Fruit fly (Drosophila melanogaster) whole organism, embryonic: ENCODE results near the gene CG32639.

Source experiments
- Ada2b ChIP-seq: fragments of 200-800 bp; sonication (Bioruptor generic); IDR thresholded peaks from 2 replicates; pipeline ENCODE4 v1.3.6; 2022; ENCODE audit warnings: missing biosample characterization, missing genetic modification characterization
- Bgb ChIP-seq: fragments of 200-800 bp; sonication (Bioruptor generic); IDR thresholded peaks from 2 replicates; pipeline ENCODE4 v1.3.6; 2022; ENCODE audit warnings: missing biosample characterization, missing genetic modification characterization; ENCODE audit not compliant: partially characterized antibody
- CG11247 ChIP-seq: fragments of 200-800 bp; sonication (Bioruptor generic); IDR thresholded peaks from 2 replicates; pipeline ENCODE4 v1.3.6; 2022; ENCODE audit warnings: missing biosample characterization, missing genetic modification characterization
- CG12155 ChIP-seq: fragments of 200-800 bp; sonication (Bioruptor generic); optimal IDR thresholded peaks from 3 replicates; lab custom pipeline; 2016; ENCODE audit warnings: missing biosample characterization, missing genetic modification characterization
- CG12236 ChIP-seq: fragments of 200-800 bp; sonication (Bioruptor generic); optimal IDR thresholded peaks from 2 replicates; lab custom pipeline; 2016; ENCODE audit warnings: missing biosample characterization, missing genetic modification characterization
- CG12391 ChIP-seq: fragments of 200-800 bp; sonication (Bioruptor generic); optimal IDR thresholded peaks from 3 replicates; lab custom pipeline; 2018; ENCODE audit warnings: missing biosample characterization, mild to moderate bottlenecking, missing genetic modification characterization, moderate library complexity
- CG12942 ChIP-seq: fragments of 200-800 bp; sonication (Bioruptor generic); optimal IDR thresholded peaks from 3 replicates; lab custom pipeline; 2016; ENCODE audit warnings: missing biosample characterization, missing genetic modification characterization
- CG13894 ChIP-seq: fragments of 200-800 bp; sonication (Bioruptor generic); optimal IDR thresholded peaks from 3 replicates; lab custom pipeline; 2018; ENCODE audit warnings: missing biosample characterization, mild to moderate bottlenecking, missing genetic modification characterization, moderate library complexity
- CG14050 ChIP-seq: fragments of 200-800 bp; sonication (Bioruptor generic); IDR thresholded peaks from 3 replicates; pipeline ENCODE4 v1.3.6; 2022; ENCODE audit warnings: missing biosample characterization, missing genetic modification characterization
- CG14710 ChIP-seq: fragments of 200-800 bp; sonication (Bioruptor generic); optimal IDR thresholded peaks from 3 replicates; lab custom pipeline; 2019; ENCODE audit warnings: missing biosample characterization, mild to moderate bottlenecking, missing genetic modification characterization, moderate library complexity
- CG18262 ChIP-seq: fragments of 200-800 bp; optimal IDR thresholded peaks from 3 replicates; lab custom pipeline; 2019; ENCODE audit warnings: missing biosample characterization, mild to moderate bottlenecking, missing genetic modification characterization, moderate library complexity
- CG18619 ChIP-seq: fragments of 200-800 bp; sonication (Bioruptor generic); optimal IDR thresholded peaks from 3 replicates; lab custom pipeline; 2017; ENCODE audit warnings: missing biosample characterization, mild to moderate bottlenecking, missing genetic modification characterization
- CG2199 ChIP-seq: fragments of 200-800 bp; sonication (Bioruptor generic); IDR thresholded peaks from 3 replicates; pipeline ENCODE4 v1.3.6; 2022; ENCODE audit warnings: missing biosample characterization, missing genetic modification characterization
- CG2202 ChIP-seq: fragments of 200-800 bp; sonication (Bioruptor generic); optimal IDR thresholded peaks from 2 replicates; lab custom pipeline; 2018; ENCODE audit warnings: missing biosample characterization, mild to moderate bottlenecking, missing genetic modification characterization
- CG2889 ChIP-seq: fragments of 200-800 bp; sonication (Bioruptor generic); IDR thresholded peaks from 3 replicates; pipeline ENCODE4 v1.3.6; 2022; ENCODE audit warnings: missing biosample characterization, missing genetic modification characterization
- CG30431 ChIP-seq: fragments of 200-800 bp; sonication (Bioruptor generic); optimal IDR thresholded peaks from 2 replicates; lab custom pipeline; 2017; ENCODE audit warnings: missing biosample characterization, missing genetic modification characterization
- CG31388 ChIP-seq: fragments of 200-800 bp; sonication (Bioruptor generic); optimal IDR thresholded peaks from 2 replicates; lab custom pipeline; 2016; ENCODE audit warnings: missing biosample characterization, missing genetic modification characterization
- CG3163 ChIP-seq: fragments of 200-800 bp; sonication (Bioruptor generic); optimal IDR thresholded peaks from 3 replicates; lab custom pipeline; 2016; ENCODE audit warnings: missing biosample characterization, missing genetic modification characterization
- CG3407 ChIP-seq: fragments of 200-800 bp; sonication (Bioruptor generic); optimal IDR thresholded peaks from 2 replicates; lab custom pipeline; 2018; ENCODE audit warnings: missing biosample characterization, mild to moderate bottlenecking, missing genetic modification characterization
- CG5245 ChIP-seq: fragments of 200-800 bp; sonication (Bioruptor generic); optimal IDR thresholded peaks from 3 replicates; lab custom pipeline; 2016; ENCODE audit warnings: missing biosample characterization, missing genetic modification characterization
- CG6175 ChIP-seq: fragments of 200-800 bp; sonication (Bioruptor generic); IDR thresholded peaks from 3 replicates; pipeline ENCODE4 v1.3.6; 2022; ENCODE audit warnings: missing biosample characterization, missing genetic modification characterization
- CG9797 ChIP-seq: fragments of 200-800 bp; sonication (Bioruptor generic); optimal IDR thresholded peaks from 3 replicates; lab custom pipeline; 2018; ENCODE audit warnings: missing biosample characterization, mild to moderate bottlenecking, missing genetic modification characterization
- CTCF ChIP-seq: fragments of 200-800 bp; sonication (Bioruptor generic); optimal IDR thresholded peaks from 2 replicates; lab custom pipeline; 2017; ENCODE audit warnings: missing biosample characterization, mild to moderate bottlenecking, missing genetic modification characterization, moderate library complexity
- CrebB ChIP-seq: fragments of 200-800 bp; sonication (Bioruptor generic); optimal IDR thresholded peaks from 3 replicates; lab custom pipeline; 2018; ENCODE audit warnings: missing biosample characterization, mild to moderate bottlenecking, missing genetic modification characterization
- Dek ChIP-seq: fragments of 200-800 bp; sonication (Bioruptor generic); optimal IDR thresholded peaks from 3 replicates; lab custom pipeline; 2019; ENCODE audit warnings: missing biosample characterization, mild to moderate bottlenecking, missing genetic modification characterization, moderate library complexity
- Myb ChIP-seq: fragments of 200-800 bp; sonication (Bioruptor generic); optimal IDR thresholded peaks from 2 replicates; lab custom pipeline; 2016; ENCODE audit warnings: missing biosample characterization, missing genetic modification characterization
- NK7.1 ChIP-seq: fragments of 200-800 bp; sonication (Bioruptor generic); optimal IDR thresholded peaks from 3 replicates; lab custom pipeline; 2016; ENCODE audit warnings: missing biosample characterization, missing genetic modification characterization
- NfI ChIP-seq: fragments of 200-800 bp; sonication (Bioruptor generic); optimal IDR thresholded peaks from 3 replicates; lab custom pipeline; 2018; ENCODE audit warnings: missing biosample characterization, mild to moderate bottlenecking, missing genetic modification characterization, moderate library complexity
- Ptx1 ChIP-seq: fragments of 200-800 bp; sonication (Bioruptor generic); IDR thresholded peaks from 2 replicates; pipeline ENCODE4 v1.3.6; 2022; ENCODE audit warnings: missing biosample characterization, missing genetic modification characterization
- ap ChIP-seq: fragments of 200-800 bp; sonication (Bioruptor generic); IDR thresholded peaks from 2 replicates; pipeline ENCODE4 v1.3.6; 2022; ENCODE audit warnings: missing biosample characterization, missing genetic modification characterization
- bigmax ChIP-seq: fragments of 200-800 bp; sonication (Bioruptor generic); optimal IDR thresholded peaks from 2 replicates; lab custom pipeline; 2018; ENCODE audit warnings: missing biosample characterization, mild to moderate bottlenecking, missing genetic modification characterization
- corto ChIP-seq: fragments of 200-800 bp; sonication (Bioruptor generic); optimal IDR thresholded peaks from 2 replicates; lab custom pipeline; 2016; ENCODE audit warnings: missing biosample characterization, mild to moderate bottlenecking, missing genetic modification characterization, moderate library complexity
- fd3F ChIP-seq: fragments of 200-800 bp; sonication (Bioruptor generic); optimal IDR thresholded peaks from 2 replicates; lab custom pipeline; 2018; ENCODE audit warnings: missing biosample characterization, mild to moderate bottlenecking, missing genetic modification characterization, moderate library complexity
- ftz-f1 ChIP-seq: fragments of 200-800 bp; sonication (Bioruptor generic); optimal IDR thresholded peaks from 2 replicates; lab custom pipeline; 2016; ENCODE audit warnings: missing biosample characterization, missing genetic modification characterization
- grn ChIP-seq: fragments of 200-800 bp; sonication (Bioruptor generic); optimal IDR thresholded peaks from 3 replicates; lab custom pipeline; 2017; ENCODE audit warnings: missing biosample characterization, missing genetic modification characterization
- her ChIP-seq: fragments of 200-800 bp; sonication (Bioruptor generic); optimal IDR thresholded peaks from 2 replicates; lab custom pipeline; 2016; ENCODE audit warnings: missing biosample characterization, missing genetic modification characterization
- ken ChIP-seq: fragments of 200-800 bp; sonication (Bioruptor generic); IDR thresholded peaks from 3 replicates; pipeline ENCODE4 v1.3.6; 2022; ENCODE audit warnings: missing biosample characterization, missing genetic modification characterization
- luna ChIP-seq: fragments of 200-800 bp; sonication (Bioruptor generic); optimal IDR thresholded peaks from 2 replicates; lab custom pipeline; 2016; ENCODE audit warnings: missing biosample characterization, missing genetic modification characterization
- mam ChIP-seq: fragments of 200-800 bp; sonication (Bioruptor generic); optimal IDR thresholded peaks from 3 replicates; lab custom pipeline; 2016; ENCODE audit warnings: missing biosample characterization, missing genetic modification characterization
- pan ChIP-seq, 4 experiments: fragments of >200 bp in 3 of 4; fragments of 200-800 bp in 1 of 4; sonication (Bioruptor generic) in 1 of 4; optimal IDR thresholded peaks in 3 of 4; IDR thresholded peaks in 1 of 4; 2 replicates each; pipeline versions ENCODE4 v1.3.6 to Lab custom; 2017 to 2022; ENCODE audit warnings: missing biosample characterization in 2 of 4, missing genetic modification characterization in 2 of 4, mixed read lengths in 1 of 4
- pita ChIP-seq: fragments of 200-800 bp; sonication (Bioruptor generic); optimal IDR thresholded peaks from 2 replicates; lab custom pipeline; 2017; ENCODE audit warnings: missing biosample characterization, mild to moderate bottlenecking, missing genetic modification characterization
- sima ChIP-seq: fragments of 200-800 bp; sonication (Bioruptor generic); optimal IDR thresholded peaks from 2 replicates; lab custom pipeline; 2016; ENCODE audit warnings: missing biosample characterization, missing genetic modification characterization
- stwl ChIP-seq: fragments of 200-800 bp; sonication (Bioruptor generic); optimal IDR thresholded peaks from 3 replicates; lab custom pipeline; 2018; ENCODE audit warnings: missing biosample characterization, mild to moderate bottlenecking, missing genetic modification characterization, moderate library complexity
- toy ChIP-seq: fragments of 200-800 bp; sonication (Bioruptor generic); IDR thresholded peaks from 2 replicates; pipeline ENCODE4 v1.3.6; 2022; ENCODE audit warnings: missing biosample characterization, missing genetic modification characterization
- tx ChIP-seq: fragments of 200-800 bp; sonication (Bioruptor generic); optimal IDR thresholded peaks from 2 replicates; lab custom pipeline; 2016; ENCODE audit warnings: missing biosample characterization, missing genetic modification characterization
- unc-4 ChIP-seq: fragments of 200-800 bp; sonication (Bioruptor generic); IDR thresholded peaks from 2 replicates; pipeline ENCODE4 v1.3.6; 2022; ENCODE audit warnings: missing biosample characterization, missing genetic modification characterization; ENCODE audit not compliant: partially characterized antibody
- vvl ChIP-seq: fragments of 200-800 bp; sonication (Bioruptor generic); IDR thresholded peaks from 2 replicates; pipeline ENCODE4 v1.3.6; 2022; ENCODE audit warnings: missing biosample characterization, missing genetic modification characterization
- z ChIP-seq: fragments of 200-800 bp; sonication (Bioruptor generic); IDR thresholded peaks from 3 replicates; pipeline ENCODE4 v1.3.6; 2022; ENCODE audit warnings: missing biosample characterization, missing genetic modification characterization
- zen ChIP-seq: fragments of 200-800 bp; sonication (Bioruptor generic); optimal IDR thresholded peaks from 3 replicates; lab custom pipeline; 2018; ENCODE audit warnings: missing biosample characterization, mild to moderate bottlenecking, missing genetic modification characterization, moderate library complexity

CG32639 gene

DNA sequence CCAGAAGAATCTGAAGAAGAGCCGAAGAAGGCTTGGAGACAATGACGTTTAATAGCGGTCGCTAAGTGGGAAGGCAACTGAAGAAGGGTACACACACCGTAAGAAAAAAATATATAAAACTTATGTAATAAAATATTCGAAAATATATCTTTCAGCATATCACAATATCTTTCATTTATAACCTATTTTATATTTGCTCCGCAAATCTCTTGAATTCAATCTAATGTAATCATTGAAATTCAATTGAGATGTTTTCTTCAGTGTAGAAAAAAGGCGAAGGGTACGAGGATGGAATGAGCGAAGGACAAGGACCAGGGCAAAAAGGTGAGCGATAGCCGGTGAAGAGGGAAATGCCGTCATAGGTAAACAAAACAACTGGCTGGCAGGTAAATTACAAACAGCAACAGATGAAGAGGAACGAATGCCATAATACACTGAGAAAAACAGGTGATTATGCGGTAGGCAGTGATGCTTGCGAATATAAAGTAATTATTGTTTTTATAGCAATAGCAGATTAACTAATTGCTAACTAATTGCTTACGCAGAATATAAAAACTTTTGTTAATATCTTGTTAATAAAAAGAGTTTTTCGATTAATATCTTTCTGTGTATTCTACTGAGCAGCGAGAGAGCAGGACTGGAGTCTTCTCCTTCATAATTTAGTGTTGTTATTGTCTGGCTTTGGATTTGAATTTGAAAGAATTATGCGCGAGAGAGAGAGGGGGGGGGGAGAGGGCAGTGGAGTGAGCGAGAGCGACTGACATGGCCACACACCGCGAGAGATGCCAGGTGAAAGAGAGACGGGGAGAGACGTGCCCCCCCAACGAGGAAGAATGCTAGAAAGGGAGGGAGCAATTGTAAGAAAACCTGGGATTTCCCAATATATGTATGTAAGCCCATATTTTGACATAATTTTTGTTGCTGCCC is 2.3 kb downstream of the CG32639 start (continued):
- TF ChIP-seq corto (peak; percentile 57), CG18262 (tag; lab: Kevin White, UChicago) (peak; percentile 92), CrebB (tag; lab: Kevin White, UChicago) (peak; percentile 55), NfI (GFP tag; lab: Kevin White, UChicago) (peak; percentile 54), tx (peak; percentile 61), toy (GFP tag; lab: Robert Waterston, UW) (no peak), CG9797 (GFP tag; lab: Kevin White, UChicago) (no peak), stwl (peak; percentile 74), CG31388 (GFP tag; lab: Kevin White, UChicago) (peak; percentile 61), ken (GFP tag; lab: Robert Waterston, UW) (peak; percentile 80), bigmax (GFP tag; lab: Kevin White, UChicago) (no peak), Ptx1 (GFP tag; lab: Robert Waterston, UW) (peak; percentile 74), pita (GFP tag; lab: Kevin White, UChicago) (no peak), CG12391 (peak; percentile 87), ap (GFP tag; lab: Robert Waterston, UW) (peak; percentile 62), ftz-f1 (GFP tag; lab: Kevin White, UChicago) (no peak), CG5245 (peak; percentile 79), CG11247 (peak; percentile 78), CG6175 (GFP tag; lab: Robert Waterston, UW) (peak; percentile 74; the same call in 1 of the 3 replicates), CG2889 (GFP tag; lab: Robert Waterston, UW) (peak; percentile 84), CG14050 (GFP tag; lab: Robert Waterston, UW) (peak; percentile 72), vvl (GFP tag; lab: Robert Waterston, UW) (peak; percentile 95), Ada2b (GFP tag; lab: Robert Waterston, UW) (peak; percentile 84), CG13894 (tag; lab: Kevin White, UChicago) (no peak), zen (tag; lab: Kevin White, UChicago) (peak; percentile 97), CG18619 (GFP tag; lab: Kevin White, UChicago) (peak; percentile 74), grn (GFP tag; lab: Kevin White, UChicago) (peak; percentile 0), unc-4 (GFP tag; lab: Robert Waterston, UW) (no peak), fd3F (GFP tag; lab: Kevin White, UChicago) (peak; percentile 48), CG14710 (tag; lab: Kevin White, UChicago) (peak; percentile 93), sima (peak; percentile 63), pan (optimal IDR thresholded peaks at IDR 0.05; lab: Kevin White, UChicago) (no peak), pan (GFP tag; optimal IDR thresholded peaks at IDR 0.05 in 1 of 2, IDR thresholded peaks at IDR 0.05 in 1 of 2) (peak in 1 of 2 experiments; percentile 78), CG2199 (GFP tag; lab: Robert Waterston, UW) (0 out of 3 replicates have a peak, but pooled peaks have one; percentile 44), CTCF (GFP tag; lab: Kevin White, UChicago) (no peak), z (GFP tag; lab: Robert Waterston, UW) (peak; percentile 33; the same call in 1 of the 3 replicates), Bgb (GFP tag; lab: Robert Waterston, UW) (no peak), CG3407 (GFP tag; lab: Kevin White, UChicago) (peak; percentile 74), CG30431 (peak; percentile 83), CG3163 (peak; percentile 55), mam (peak; percentile 79), luna (no peak), CG12942 (GFP tag; lab: Kevin White, UChicago) (peak; percentile 69), Myb (GFP tag; lab: Kevin White, UChicago) (peak; percentile 34), her (GFP tag; lab: Kevin White, UChicago) (peak; percentile 23), CG12236 (GFP tag; lab: Kevin White, UChicago) (peak; percentile 62), NK7.1 (GFP tag; lab: Kevin White, UChicago) (peak; percentile 80), Dek (peak; percentile 34), CG12155 (GFP tag; lab: Kevin White, UChicago) (peak; percentile 77), CG2202 (tag; lab: Kevin White, UChicago) (peak; percentile 91)
